Worm (Caenorhabditis elegans) whole organism, mixed stage, embryonic: ENCODE results near the gene mig-18.

Experiments used
- blmp-1 ChIP-seq: fragments of 150-350 bp; optimal IDR thresholded peaks from 2 replicates; lab custom pipeline; 2014; ENCODE audit warnings: missing biosample characterization, missing genetic modification characterization
- ces-1 ChIP-seq: fragments of 150-350 bp; optimal IDR thresholded peaks from 2 replicates; lab custom pipeline; 2014; ENCODE audit warnings: missing biosample characterization, missing genetic modification reagents, missing genetic modification characterization
- elt-1 ChIP-seq: sonication (generic microtip); optimal IDR thresholded peaks from 2 replicates; lab custom pipeline; 2017; ENCODE audit warnings: missing genetic modification characterization, mild to moderate bottlenecking, missing compliant biosample characterization, antibody characterized with exemption, moderate library complexity, borderline replicate concordance; ENCODE audit not compliant: insufficient read depth
- ham-2 ChIP-seq: fragments of 200-800 bp; sonication (Bioruptor generic); optimal IDR thresholded peaks from 2 replicates; lab custom pipeline; 2018; ENCODE audit warnings: mild to moderate bottlenecking, missing genetic modification characterization, missing compliant biosample characterization
- lin-13 ChIP-seq: fragments of 150-350 bp; optimal IDR thresholded peaks from 2 replicates; lab custom pipeline; 2014; ENCODE audit warnings: missing biosample characterization, missing genetic modification characterization
- lsy-2 ChIP-seq: fragments of 150-350 bp; optimal IDR thresholded peaks from 2 replicates; lab custom pipeline; 2014; ENCODE audit warnings: missing biosample characterization, missing genetic modification characterization
- nhr-237 ChIP-seq: fragments of 150-350 bp; optimal IDR thresholded peaks from 2 replicates; lab custom pipeline; 2014; ENCODE audit warnings: missing biosample characterization, missing genetic modification characterization
- nhr-76 ChIP-seq: sonication (generic microtip); optimal IDR thresholded peaks from 2 replicates; lab custom pipeline; 2017; ENCODE audit warnings: missing biosample characterization, missing genetic modification characterization
- pha-4 ChIP-seq: fragments of 150-350 bp; optimal IDR thresholded peaks from 2 replicates; lab custom pipeline; 2018; ENCODE audit warnings: missing biosample characterization, missing genetic modification reagents, missing genetic modification characterization
- sem-2 ChIP-seq: fragments of 200-800 bp; sonication (Bioruptor generic); optimal IDR thresholded peaks from 2 replicates; lab custom pipeline; 2018; ENCODE audit warnings: mild to moderate bottlenecking, missing genetic modification characterization, missing compliant biosample characterization
- unc-120 ChIP-seq: sonication (generic microtip); optimal IDR thresholded peaks from 2 replicates; lab custom pipeline; 2017; ENCODE audit warnings: missing genetic modification characterization, missing compliant biosample characterization; ENCODE audit not compliant: poor library complexity, severe bottlenecking
- unc-62 ChIP-seq: fragments of 150-350 bp; optimal IDR thresholded peaks from 2 replicates; lab custom pipeline; 2014; ENCODE audit warnings: missing biosample characterization, missing genetic modification reagents, missing genetic modification characterization

DNA sequence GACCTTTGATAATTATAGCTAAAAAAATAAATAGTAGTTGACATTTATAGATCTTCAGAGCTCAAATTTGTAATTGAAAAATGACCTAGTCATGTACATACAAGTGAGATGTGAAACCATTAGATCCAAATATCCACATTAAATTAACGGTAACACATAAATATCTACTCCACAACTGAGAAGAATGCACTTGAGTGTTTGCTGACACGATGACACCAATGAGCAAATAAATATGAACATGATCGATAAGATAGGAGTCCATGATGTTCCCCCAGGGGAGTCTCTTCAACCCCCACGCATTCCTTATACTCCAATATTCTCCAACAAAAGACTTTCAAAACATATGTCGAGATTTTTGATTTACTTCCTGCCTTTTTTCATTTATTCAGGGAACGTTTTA is 1.4 kb downstream of the mig-18 start, which contains the start of gene ttr-52:
- TF ChIP-seq sem-2 (GFP tag; lab: Kevin White, UChicago) (no peak), nhr-237 (no peak), nhr-76 (tag; lab: Kevin White, UChicago) (no peak), unc-62 (GFP tag; lab: Kevin White, UChicago) (no peak), ces-1 (GFP tag; lab: Kevin White, UChicago) (no peak), lsy-2 (no peak), ham-2 (GFP tag; lab: Kevin White, UChicago) (no peak), unc-120 (no peak), elt-1 (tag; lab: Kevin White, UChicago) (no peak), pha-4 (no peak), blmp-1 (no peak), lin-13 (tag; lab: Kevin White, UChicago) (no peak)
